Fruit fly (Drosophila melanogaster): ENCODE measurements around the gene VhaM9.7-a.
A peak's percentile ranks its signal among the peaks of the same experiment; 100 is the strongest.

Gene VhaM9.7-a

dm6 chr3L:4283428-4284089, 21.1 kb downstream of the VhaM9.7-a start, which contains the start of the genes srw and CG1316 (continued):
- TF ChIP-seq knrl (GFP tag; IDR thresholded peaks at IDR 0.05; ENCODE audit: partially characterized antibody) (peak; percentile 25; the same call in 1 of the 3 replicates), sc (optimal IDR thresholded peaks at IDR 0.05) (no peak), sc (GFP tag; optimal IDR thresholded peaks at IDR 0.05) (no peak), CG16815 (GFP tag; optimal IDR thresholded peaks at IDR 0.05) (no peak), sug (tag; optimal IDR thresholded peaks at IDR 0.05) (peak; percentile 23), Meics (GFP tag; optimal IDR thresholded peaks at IDR 0.05) (no peak), Poxn (GFP tag; IDR thresholded peaks at IDR 0.05) (no peak), pho (GFP tag; optimal IDR thresholded peaks at IDR 0.05) (no peak), Oaz (GFP tag; IDR thresholded peaks at IDR 0.05) (no peak), CG17186 (GFP tag; optimal IDR thresholded peaks at IDR 0.05) (no peak), CG10431 (GFP tag; optimal IDR thresholded peaks at IDR 0.05) (no peak), bbx (GFP tag; IDR thresholded peaks at IDR 0.05; ENCODE audit: partially characterized antibody) (peak; percentile 60), CG9797 (GFP tag; optimal IDR thresholded peaks at IDR 0.05) (peak; percentile 3), pnt (GFP tag; optimal IDR thresholded peaks at IDR 0.05) (no peak), dmrt11E (tag; optimal IDR thresholded peaks at IDR 0.05) (no peak), h (optimal IDR thresholded peaks at IDR 0.05) (no peak), sens (GFP tag) (peak; percentile 26), CG32767 (GFP tag; IDR thresholded peaks at IDR 0.05) (peak; percentile 99), CG5953 (GFP tag; IDR thresholded peaks at IDR 0.05) (no peak), CG34422 (GFP tag; IDR thresholded peaks at IDR 0.05) (peak; percentile 57; the same call in 1 of the 3 replicates), D19A (tag; optimal IDR thresholded peaks at IDR 0.05) (no peak), CG6791 (GFP tag; IDR thresholded peaks at IDR 0.05; ENCODE audit: partially characterized antibody) (peak; percentile 8; the same call in 1 of the 3 replicates), CG9727 (GFP tag; optimal IDR thresholded peaks at IDR 0.05) (no peak), Deaf1 (tag; optimal IDR thresholded peaks at IDR 0.05) (no peak), sens-2 (GFP tag; IDR thresholded peaks at IDR 0.05) (no peak), CG2202 (tag; optimal IDR thresholded peaks at IDR 0.05) (no peak), Bgb (GFP tag; IDR thresholded peaks at IDR 0.05; ENCODE audit: partially characterized antibody) (peak; percentile 52), Dp (GFP tag; optimal IDR thresholded peaks at IDR 0.05) (peak; percentile 62), CG10267 (tag; optimal IDR thresholded peaks at IDR 0.05) (peak; percentile 37), CG15011 (GFP tag; optimal IDR thresholded peaks at IDR 0.05) (no peak), ara (GFP tag; IDR thresholded peaks at IDR 0.05) (no peak), CG34376 (GFP tag; optimal IDR thresholded peaks at IDR 0.05) (peak; percentile 4), CG6254 (GFP tag; optimal IDR thresholded peaks at IDR 0.05) (no peak)

- TF ChIP-seq sd (tag; optimal IDR thresholded peaks at IDR 0.05) = peak; percentile 73
- TF ChIP-seq CG10431 (GFP tag; optimal IDR thresholded peaks at IDR 0.05) = peak; percentile 25
- TF ChIP-seq Hr78 (GFP tag; optimal IDR thresholded peaks at IDR 0.05) = no peak
- TF ChIP-seq Dll (GFP tag; IDR thresholded peaks at IDR 0.05; ENCODE audit: partially characterized antibody) = 0 out of 4 replicates have a peak, but pooled peaks have one; percentile 49
- no peak for TF ChIP-seq bab2 (GFP tag; optimal IDR thresholded peaks at IDR 0.05)
- TF ChIP-seq CG1602 (GFP tag; optimal IDR thresholded peaks at IDR 0.05) = peak; percentile 9
- no peak for TF ChIP-seq hbn (GFP tag; IDR thresholded peaks at IDR 0.05; ENCODE audit: partially characterized antibody)
- peak; percentile 24; the same call in 1 of the 3 replicates for TF ChIP-seq CG14050 (GFP tag; IDR thresholded peaks at IDR 0.05)
- no peak for TF ChIP-seq NFAT (GFP tag; IDR thresholded peaks at IDR 0.05)
- peak; percentile 25 for TF ChIP-seq Blimp-1 (GFP tag; optimal IDR thresholded peaks at IDR 0.05)
- peak; percentile 7 for TF ChIP-seq CG13296 (GFP tag; optimal IDR thresholded peaks at IDR 0.05)
- TF ChIP-seq Hr3 (GFP tag; optimal IDR thresholded peaks at IDR 0.05) = peak; percentile 14
- peak; percentile 53 for TF ChIP-seq Meics (GFP tag; optimal IDR thresholded peaks at IDR 0.05)
- no peak for TF ChIP-seq bigmax (GFP tag; optimal IDR thresholded peaks at IDR 0.05)
- TF ChIP-seq CG8924 (tag; optimal IDR thresholded peaks at IDR 0.05) = peak; percentile 38
- TF ChIP-seq HmgZ (tag; optimal IDR thresholded peaks at IDR 0.05) = peak; percentile 27
- TF ChIP-seq Ssrp (tag; optimal IDR thresholded peaks at IDR 0.05) = peak; percentile 27
- TF ChIP-seq gem (tag; optimal IDR thresholded peaks at IDR 0.05) = no peak
- peak; percentile 12 for TF ChIP-seq BtbVII (GFP tag; optimal IDR thresholded peaks at IDR 0.05)
- TF ChIP-seq Awh (GFP tag; IDR thresholded peaks at IDR 0.05) = no peak
Observed at dm6 chr3L:4286784-4287183, 24.3 kb downstream of the VhaM9.7-a start, which contains the start of gene TfIIEbeta. Gene TfIIEbeta, plus strand, starts transcription at chr3L:4287038.
